Fruit fly (Drosophila melanogaster): Measurements from ENCODE around the gene eIF4G2.
A peak's percentile ranks its signal among the peaks of the same experiment; 100 is the strongest.

- TF ChIP-seq achi (GFP tag; optimal IDR thresholded peaks at IDR 0.05) (no peak), CG16779 (tag; optimal IDR thresholded peaks at IDR 0.05) (no peak), CG11902 (GFP tag; optimal IDR thresholded peaks at IDR 0.05) (no peak), fd59A (GFP tag; optimal IDR thresholded peaks at IDR 0.05) (no peak), dac (GFP tag; optimal IDR thresholded peaks at IDR 0.05) (no peak), dsx (GFP tag; optimal IDR thresholded peaks at IDR 0.05; ENCODE audit: poor library complexity, severe bottlenecking) (no peak), salr (GFP tag; optimal IDR thresholded peaks at IDR 0.05) (no peak), CG34406 (GFP tag; optimal IDR thresholded peaks at IDR 0.05) (peak; percentile 5), Ets21C (GFP tag; optimal IDR thresholded peaks at IDR 0.05) (no peak), Blimp-1 (GFP tag; optimal IDR thresholded peaks at IDR 0.05) (no peak), Lpt (GFP tag; optimal IDR thresholded peaks at IDR 0.05) (no peak)
Observed at dm6 chr3R:23790483-23791175, 28.4 kb downstream of the eIF4G2 start.

Data from whole organism, prepupa.